Worm (Caenorhabditis elegans): ENCODE results near the gene F54D11.4.

ce11 chrV:4647279-4647819 lies 31.4 kb downstream of the F54D11.4 start:
- TF ChIP-seq madf-10 (tag; optimal IDR thresholded peaks at IDR 0.05) (no peak), pha-4 (tag; optimal IDR thresholded peaks at IDR 0.05) (no peak), him-1 (tag; optimal IDR thresholded peaks at IDR 0.05) (no peak), let-607 (tag; optimal IDR thresholded peaks at IDR 0.05) (no peak), ccch-3 (GFP tag; optimal IDR thresholded peaks at IDR 0.05) (no peak), aptf-3 (GFP tag; IDR thresholded peaks at IDR 0.05) (no peak), ceh-58 (GFP tag; IDR thresholded peaks at IDR 0.05) (no peak), madf-3 (GFP tag; IDR thresholded peaks at IDR 0.05) (no peak)

Data from whole organism, young adult.